Worm (Caenorhabditis elegans): ENCODE data around the gene T28B11.1.

- TF ChIP-seq ceh-13 (GFP tag; optimal IDR thresholded peaks at IDR 0.05) (no peak), F13C5.2 (tag; optimal IDR thresholded peaks at IDR 0.05) (no peak), ama-1 (optimal IDR thresholded peaks at IDR 0.05) (no peak), scrt-1 (GFP tag; IDR thresholded peaks at IDR 0.05) (no peak), aly-1 (tag; optimal IDR thresholded peaks at IDR 0.05) (no peak), flt-1 (GFP tag; IDR thresholded peaks at IDR 0.05) (no peak), tra-4 (tag; optimal IDR thresholded peaks at IDR 0.05) (no peak), hmg-4 (GFP tag; optimal IDR thresholded peaks at IDR 0.05) (no peak)
These were observed 37.0 kb downstream of the T28B11.1 start, which contains the start of gene C05A2.4 for ce11 chrV:10695181-10695580.
